Fruit fly (Drosophila melanogaster) whole organism, adult: ENCODE data around the gene mnb.

Experiments
- CG11617 ChIP-seq: fragments of 200-800 bp; sonication (Bioruptor generic); optimal IDR thresholded peaks from 2 replicates; lab custom pipeline; 2017; ENCODE audit warnings: mild to moderate bottlenecking, missing biosample characterization, missing genetic modification reagents, missing genetic modification characterization
- CG12768 ChIP-seq: fragments of 200-800 bp; sonication (Bioruptor generic); optimal IDR thresholded peaks from 2 replicates; lab custom pipeline; 2017; ENCODE audit warnings: missing biosample characterization, missing genetic modification characterization, mild to moderate bottlenecking, moderate library complexity, missing genetic modification reagents
- CG14711 ChIP-seq: fragments of 200-800 bp; sonication (Bioruptor generic); optimal IDR thresholded peaks from 2 replicates; lab custom pipeline; 2018; ENCODE audit warnings: missing biosample characterization, mild to moderate bottlenecking, missing genetic modification characterization, moderate library complexity
- CG1620 ChIP-seq: fragments of 200-800 bp; sonication (Bioruptor generic); optimal IDR thresholded peaks from 2 replicates; lab custom pipeline; 2016; ENCODE audit warnings: missing biosample characterization, missing genetic modification characterization
- CG33017 ChIP-seq: fragments of 200-800 bp; sonication (Bioruptor generic); optimal IDR thresholded peaks from 2 replicates; lab custom pipeline; 2018; ENCODE audit warnings: missing biosample characterization, mild to moderate bottlenecking, missing genetic modification characterization, moderate library complexity
- CG5204 ChIP-seq: fragments of 200-800 bp; sonication (Bioruptor generic); optimal IDR thresholded peaks from 2 replicates; lab custom pipeline; 2016; ENCODE audit warnings: missing biosample characterization, missing genetic modification characterization
- CG7045 ChIP-seq: fragments of 200-800 bp; sonication (Bioruptor generic); optimal IDR thresholded peaks from 2 replicates; lab custom pipeline; 2017; ENCODE audit warnings: missing biosample characterization, mild to moderate bottlenecking, missing genetic modification characterization
- CG7101 ChIP-seq: fragments of 200-800 bp; sonication (Bioruptor generic); optimal IDR thresholded peaks from 2 replicates; lab custom pipeline; 2018; ENCODE audit warnings: missing biosample characterization, mild to moderate bottlenecking, missing genetic modification characterization, moderate library complexity
- Clk ChIP-seq: fragments of 200-800 bp; sonication (Bioruptor generic); optimal IDR thresholded peaks from 2 replicates; lab custom pipeline; 2017; ENCODE audit warnings: missing biosample characterization, missing genetic modification characterization
- Crg-1 ChIP-seq: fragments of 200-800 bp; sonication (Bioruptor generic); optimal IDR thresholded peaks from 2 replicates; lab custom pipeline; 2016; ENCODE audit warnings: missing biosample characterization, missing genetic modification characterization
- Hr96 ChIP-seq: fragments of 200-800 bp; sonication (Bioruptor generic); optimal IDR thresholded peaks from 2 replicates; lab custom pipeline; 2016; ENCODE audit warnings: missing biosample characterization, missing genetic modification characterization
- Mnt ChIP-seq: fragments of 200-800 bp; sonication (Bioruptor generic); optimal IDR thresholded peaks from 2 replicates; lab custom pipeline; 2016; ENCODE audit warnings: missing biosample characterization, mild to moderate bottlenecking, missing genetic modification characterization
- bab1 ChIP-seq: fragments of 200-800 bp; sonication (Bioruptor generic); optimal IDR thresholded peaks from 3 replicates; lab custom pipeline; 2019; ENCODE audit warnings: missing biosample characterization, mild to moderate bottlenecking, missing genetic modification characterization, moderate library complexity
- cic ChIP-seq: fragments of 200-800 bp; sonication (Bioruptor generic); optimal IDR thresholded peaks from 2 replicates; lab custom pipeline; 2017; ENCODE audit warnings: missing biosample characterization, mild to moderate bottlenecking, missing genetic modification characterization, moderate library complexity
- cnc ChIP-seq, 2 experiments: fragments of >200 bp; optimal IDR thresholded peaks; 2 replicates each; lab custom pipeline; 2017
- kay ChIP-seq: fragments of 200-800 bp; sonication (Bioruptor generic); peaks from one replicate; lab custom pipeline; 2016; ENCODE audit warnings: missing biosample characterization, missing genetic modification characterization, borderline replicate concordance
- ovo ChIP-seq: fragments of 200-800 bp; sonication (Bioruptor generic); optimal IDR thresholded peaks from 2 replicates; lab custom pipeline; 2016; ENCODE audit warnings: missing biosample characterization, missing genetic modification characterization
- pad ChIP-seq: fragments of 200-800 bp; sonication (Bioruptor generic); optimal IDR thresholded peaks from 3 replicates; lab custom pipeline; 2017; ENCODE audit warnings: missing biosample characterization, missing genetic modification characterization, mild to moderate bottlenecking, moderate library complexity, missing genetic modification reagents
- tj ChIP-seq: fragments of 200-800 bp; sonication (Bioruptor generic); optimal IDR thresholded peaks from 3 replicates; lab custom pipeline; 2017; ENCODE audit warnings: missing biosample characterization, mild to moderate bottlenecking, missing genetic modification characterization, moderate library complexity
- toe ChIP-seq: fragments of 200-800 bp; sonication (Bioruptor generic); optimal IDR thresholded peaks from 2 replicates; lab custom pipeline; 2016; ENCODE audit warnings: missing biosample characterization, missing genetic modification characterization

mnb gene

dm6 chrX:17886449-17887207 lies 394 bp downstream of the mnb start:
- no peak for TF ChIP-seq CG12768 (GFP tag; lab: Kevin White, UChicago)
- peak; percentile 75 for TF ChIP-seq Mnt (GFP tag; lab: Kevin White, UChicago)
- TF ChIP-seq Crg-1 (GFP tag; lab: Kevin White, UChicago), result no peak
- TF ChIP-seq pad (GFP tag; lab: Kevin White, UChicago), result peak; percentile 38
- TF ChIP-seq CG11617 (GFP tag; lab: Kevin White, UChicago), result peak; percentile 38
- TF ChIP-seq tj (GFP tag; lab: Kevin White, UChicago), result peak; percentile 37
- TF ChIP-seq toe (GFP tag; lab: Kevin White, UChicago), result no peak
- no peak for TF ChIP-seq CG7045 (GFP tag; lab: Kevin White, UChicago)

- TF ChIP-seq CG11617 (GFP tag; lab: Kevin White, UChicago) (no peak), CG7045 (GFP tag; lab: Kevin White, UChicago) (no peak), CG7101 (tag; lab: Kevin White, UChicago) (no peak), bab1 (GFP tag; lab: Kevin White, UChicago) (no peak), kay (GFP tag; lab: Kevin White, UChicago) (no peak), Hr96 (GFP tag; lab: Kevin White, UChicago) (no peak), CG5204 (GFP tag; lab: Kevin White, UChicago) (no peak), pad (GFP tag; lab: Kevin White, UChicago) (no peak), cic (GFP tag; lab: Kevin White, UChicago) (no peak), tj (GFP tag; lab: Kevin White, UChicago) (no peak), CG14711 (tag; lab: Kevin White, UChicago) (no peak), CG33017 (tag; lab: Kevin White, UChicago) (no peak), CG1620 (no peak), CG12768 (GFP tag; lab: Kevin White, UChicago) (no peak), cnc (optimal IDR thresholded peaks at IDR 0.05; lab: Kevin White, UChicago) (no peak)
These were observed 944 bp downstream of the mnb start for dm6 chrX:17886107-17886448.

dm6 chrX:17885295-17885694 lies 1.7 kb downstream of the mnb start:
- no peak for TF ChIP-seq CG7045 (GFP tag; lab: Kevin White, UChicago)
- no peak for TF ChIP-seq CG5204 (GFP tag; lab: Kevin White, UChicago)
- peak; percentile 75 for TF ChIP-seq CG14711 (tag; lab: Kevin White, UChicago)
- TF ChIP-seq tj (GFP tag; lab: Kevin White, UChicago), result peak; percentile 58

- TF ChIP-seq CG12768 (GFP tag; lab: Kevin White, UChicago) (no peak), CG5204 (GFP tag; lab: Kevin White, UChicago) (no peak), cnc (optimal IDR thresholded peaks at IDR 0.05; lab: Kevin White, UChicago) (no peak), CG7101 (tag; lab: Kevin White, UChicago) (no peak), ovo (no peak), pad (GFP tag; lab: Kevin White, UChicago) (no peak), CG14711 (tag; lab: Kevin White, UChicago) (no peak), Mnt (GFP tag; lab: Kevin White, UChicago) (no peak), tj (GFP tag; lab: Kevin White, UChicago) (no peak), CG11617 (GFP tag; lab: Kevin White, UChicago) (no peak), Hr96 (GFP tag; lab: Kevin White, UChicago) (no peak)
These were observed 2.5 kb downstream of the mnb start for dm6 chrX:17884567-17884966.

dm6 chrX:17883418-17883817 lies 3.6 kb downstream of the mnb start, which contains the start of gene CG12985:
TSS of gene CG12985 (plus strand) at chrX:17883718.
- TF ChIP-seq CG7045 (GFP tag; lab: Kevin White, UChicago) (no peak), CG7101 (tag; lab: Kevin White, UChicago) (no peak), CG12768 (GFP tag; lab: Kevin White, UChicago) (no peak)

- TF ChIP-seq CG5204 (GFP tag; lab: Kevin White, UChicago) (no peak), Clk (GFP tag; lab: Kevin White, UChicago) (no peak), cnc (optimal IDR thresholded peaks at IDR 0.05; lab: Kevin White, UChicago) (no peak), CG11617 (GFP tag; lab: Kevin White, UChicago) (no peak), toe (GFP tag; lab: Kevin White, UChicago) (no peak), Mnt (GFP tag; lab: Kevin White, UChicago) (no peak), CG7101 (tag; lab: Kevin White, UChicago) (no peak), Hr96 (GFP tag; lab: Kevin White, UChicago) (no peak), pad (GFP tag; lab: Kevin White, UChicago) (no peak), bab1 (GFP tag; lab: Kevin White, UChicago) (no peak), CG33017 (tag; lab: Kevin White, UChicago) (no peak), cic (GFP tag; lab: Kevin White, UChicago) (no peak), CG7045 (GFP tag; lab: Kevin White, UChicago) (no peak), CG12768 (GFP tag; lab: Kevin White, UChicago) (no peak), ovo (no peak)
These were observed 4.3 kb downstream of the mnb start for dm6 chrX:17882769-17883168.
